Fruit fly (Drosophila melanogaster) whole organism, embryonic: ENCODE data around the gene CG6067.
A peak's percentile ranks its signal among the peaks of the same experiment; 100 is the strongest.

ENCODE experiments used
- B-H2 ChIP-seq: fragments of 200-800 bp; sonication (Bioruptor generic); optimal IDR thresholded peaks from 2 replicates; lab custom pipeline; 2018; ENCODE audit warnings: missing biosample characterization, mild to moderate bottlenecking, missing genetic modification characterization
- Bteb2 ChIP-seq: fragments of 200-800 bp; sonication (Bioruptor generic); optimal IDR thresholded peaks from 2 replicates; lab custom pipeline; 2016; ENCODE audit warnings: missing biosample characterization, missing genetic modification characterization
- CG12219 ChIP-seq: fragments of 200-800 bp; sonication (Bioruptor generic); optimal IDR thresholded peaks from 3 replicates; lab custom pipeline; 2018; ENCODE audit warnings: missing biosample characterization, mild to moderate bottlenecking, missing genetic modification characterization
- CG13296 ChIP-seq: fragments of 200-800 bp; sonication (Bioruptor generic); optimal IDR thresholded peaks from 3 replicates; lab custom pipeline; 2018; ENCODE audit warnings: missing biosample characterization, mild to moderate bottlenecking, missing genetic modification characterization
- CG18262 ChIP-seq: fragments of 200-800 bp; optimal IDR thresholded peaks from 3 replicates; lab custom pipeline; 2019; ENCODE audit warnings: missing biosample characterization, mild to moderate bottlenecking, missing genetic modification characterization, moderate library complexity
- CG2120 ChIP-seq: fragments of 200-800 bp; sonication (Bioruptor generic); optimal IDR thresholded peaks from 3 replicates; lab custom pipeline; 2016; ENCODE audit warnings: missing biosample characterization, missing genetic modification characterization
- CG30020 ChIP-seq: fragments of 200-800 bp; optimal IDR thresholded peaks from 2 replicates; lab custom pipeline; 2019; ENCODE audit warnings: missing biosample characterization, mild to moderate bottlenecking, missing genetic modification characterization, moderate library complexity
- CG3065 ChIP-seq: fragments of 200-800 bp; sonication (Bioruptor generic); optimal IDR thresholded peaks from 2 replicates; lab custom pipeline; 2016; ENCODE audit warnings: missing biosample characterization, missing genetic modification characterization
- CG32532 ChIP-seq: fragments of 200-800 bp; sonication (Bioruptor generic); IDR thresholded peaks from 2 replicates; pipeline ENCODE4 v1.3.6; 2022; ENCODE audit warnings: missing biosample characterization, missing genetic modification characterization
- CG33557 ChIP-seq: fragments of 200-800 bp; sonication (Bioruptor generic); optimal IDR thresholded peaks from 2 replicates; lab custom pipeline; 2019; ENCODE audit warnings: missing biosample characterization, mild to moderate bottlenecking, missing genetic modification characterization, moderate library complexity
- CG3847 ChIP-seq: fragments of 200-800 bp; sonication (Bioruptor generic); IDR thresholded peaks from 2 replicates; pipeline ENCODE4 v1.3.6; 2022; ENCODE audit warnings: missing biosample characterization, missing genetic modification characterization
- CG4617 ChIP-seq: fragments of 200-800 bp; sonication (Bioruptor generic); optimal IDR thresholded peaks from 3 replicates; lab custom pipeline; 2016; ENCODE audit warnings: missing biosample characterization, missing genetic modification characterization, borderline replicate concordance
- CG6175 ChIP-seq: fragments of 200-800 bp; sonication (Bioruptor generic); IDR thresholded peaks from 3 replicates; pipeline ENCODE4 v1.3.6; 2022; ENCODE audit warnings: missing biosample characterization, missing genetic modification characterization
- CG6272 ChIP-seq: fragments of 200-800 bp; sonication (Bioruptor generic); IDR thresholded peaks from 2 replicates; pipeline ENCODE4 v1.3.6; 2022; ENCODE audit warnings: missing biosample characterization, missing genetic modification characterization
- CG6654 ChIP-seq: fragments of 200-800 bp; sonication (Bioruptor generic); optimal IDR thresholded peaks from 2 replicates; lab custom pipeline; 2017; ENCODE audit warnings: missing biosample characterization, mild to moderate bottlenecking, missing genetic modification characterization
- CG7357 ChIP-seq: fragments of 200-800 bp; sonication (Bioruptor generic); IDR thresholded peaks from 3 replicates; pipeline ENCODE4 v1.3.6; 2022; ENCODE audit warnings: missing biosample characterization, missing genetic modification characterization
- CG9609 ChIP-seq: fragments of 200-800 bp; sonication (Bioruptor generic); optimal IDR thresholded peaks from 3 replicates; lab custom pipeline; 2016; ENCODE audit warnings: missing biosample characterization, missing genetic modification characterization
- CTCF ChIP-seq: fragments of 200-800 bp; sonication (Bioruptor generic); optimal IDR thresholded peaks from 2 replicates; lab custom pipeline; 2017; ENCODE audit warnings: missing biosample characterization, mild to moderate bottlenecking, missing genetic modification characterization, moderate library complexity
- Dad ChIP-seq: fragments of 200-800 bp; sonication (Bioruptor generic); optimal IDR thresholded peaks from 3 replicates; lab custom pipeline; 2016; ENCODE audit warnings: missing biosample characterization, missing genetic modification characterization
- Dek ChIP-seq: fragments of 200-800 bp; sonication (Bioruptor generic); optimal IDR thresholded peaks from 3 replicates; lab custom pipeline; 2019; ENCODE audit warnings: missing biosample characterization, mild to moderate bottlenecking, missing genetic modification characterization, moderate library complexity
- Dll ChIP-seq: fragments of 200-800 bp; sonication (Bioruptor generic); IDR thresholded peaks from 4 replicates; pipeline ENCODE4 v1.3.6; 2022; ENCODE audit warnings: missing biosample characterization, missing genetic modification characterization; ENCODE audit not compliant: partially characterized antibody
- Doc3 ChIP-seq: fragments of 200-800 bp; sonication (Bioruptor generic); IDR thresholded peaks from 3 replicates; pipeline ENCODE4 v1.3.6; 2022; ENCODE audit warnings: missing biosample characterization, missing genetic modification characterization; ENCODE audit not compliant: partially characterized antibody
- H2.0 ChIP-seq: fragments of 200-800 bp; sonication (Bioruptor generic); IDR thresholded peaks from 2 replicates; pipeline ENCODE4 v1.3.6; 2022; ENCODE audit warnings: missing biosample characterization, missing genetic modification characterization
- HLH3B ChIP-seq: fragments of 200-800 bp; sonication (Bioruptor generic); IDR thresholded peaks from 2 replicates; pipeline ENCODE4 v1.3.6; 2022; ENCODE audit warnings: missing biosample characterization, missing genetic modification characterization
- MTF-1 ChIP-seq: fragments of 200-800 bp; sonication (Bioruptor generic); optimal IDR thresholded peaks from 2 replicates; lab custom pipeline; 2018; ENCODE audit warnings: missing biosample characterization, mild to moderate bottlenecking, missing genetic modification characterization, borderline replicate concordance
- Rfx ChIP-seq: fragments of 200-800 bp; sonication (Bioruptor generic); IDR thresholded peaks from 2 replicates; pipeline ENCODE4 v1.3.6; 2022; ENCODE audit warnings: missing biosample characterization, missing genetic modification characterization
- ab ChIP-seq: fragments of 200-800 bp; sonication (Bioruptor generic); optimal IDR thresholded peaks from 2 replicates; lab custom pipeline; 2016; ENCODE audit warnings: missing biosample characterization, missing genetic modification characterization
- aop ChIP-seq: fragments of 200-800 bp; sonication (Bioruptor generic); IDR thresholded peaks from 2 replicates; pipeline ENCODE4 v1.3.6; 2022; ENCODE audit warnings: missing biosample characterization, missing genetic modification characterization
- bigmax ChIP-seq: fragments of 200-800 bp; sonication (Bioruptor generic); optimal IDR thresholded peaks from 2 replicates; lab custom pipeline; 2018; ENCODE audit warnings: missing biosample characterization, mild to moderate bottlenecking, missing genetic modification characterization
- cg ChIP-seq: fragments of 200-800 bp; sonication (Bioruptor generic); optimal IDR thresholded peaks from 3 replicates; lab custom pipeline; 2019; ENCODE audit warnings: missing biosample characterization, mild to moderate bottlenecking, missing genetic modification characterization, moderate library complexity
- dmrt99B ChIP-seq: fragments of 200-800 bp; sonication (Bioruptor generic); optimal IDR thresholded peaks from 2 replicates; lab custom pipeline; 2018; ENCODE audit warnings: missing biosample characterization, mild to moderate bottlenecking, missing genetic modification characterization, moderate library complexity
- ems ChIP-seq: fragments of 200-800 bp; sonication (Bioruptor generic); optimal IDR thresholded peaks from 3 replicates; lab custom pipeline; 2016; ENCODE audit warnings: missing biosample characterization, missing genetic modification characterization
- eve ChIP-seq, 2 experiments: fragments of >200 bp; optimal IDR thresholded peaks; 2 replicates each; lab custom pipeline; 2017; ENCODE audit warnings: missing biosample characterization in 2 of 2, missing genetic modification characterization in 2 of 2
- hb ChIP-seq: fragments of 200-800 bp; sonication (Bioruptor generic); IDR thresholded peaks from 3 replicates; pipeline ENCODE4 v1.3.6; 2022; ENCODE audit warnings: missing biosample characterization, missing genetic modification characterization; ENCODE audit not compliant: partially characterized antibody
- mam ChIP-seq: fragments of 200-800 bp; sonication (Bioruptor generic); optimal IDR thresholded peaks from 3 replicates; lab custom pipeline; 2016; ENCODE audit warnings: missing biosample characterization, missing genetic modification characterization
- nerfin-1 ChIP-seq: fragments of 200-800 bp; sonication (Bioruptor generic); optimal IDR thresholded peaks from 3 replicates; lab custom pipeline; 2019; ENCODE audit warnings: missing biosample characterization, mild to moderate bottlenecking, missing genetic modification characterization, moderate library complexity
- p53 ChIP-seq: fragments of 200-800 bp; sonication (Bioruptor generic); optimal IDR thresholded peaks from 2 replicates; lab custom pipeline; 2016; ENCODE audit warnings: missing biosample characterization, missing genetic modification characterization
- pnt ChIP-seq: fragments of 200-800 bp; sonication (Bioruptor generic); optimal IDR thresholded peaks from 3 replicates; lab custom pipeline; 2016; ENCODE audit warnings: missing biosample characterization, missing genetic modification characterization
- psq ChIP-seq: fragments of 200-800 bp; sonication (Bioruptor generic); optimal IDR thresholded peaks from 2 replicates; lab custom pipeline; 2017; ENCODE audit warnings: missing biosample characterization, missing genetic modification characterization
- scrt ChIP-seq: fragments of 200-800 bp; sonication (Bioruptor generic); optimal IDR thresholded peaks from 2 replicates; lab custom pipeline; 2018; ENCODE audit warnings: missing biosample characterization, mild to moderate bottlenecking, missing genetic modification characterization, moderate library complexity
- sim ChIP-seq: fragments of 200-800 bp; sonication (Bioruptor generic); IDR thresholded peaks from 2 replicates; pipeline ENCODE4 v1.3.6; 2022; ENCODE audit warnings: missing biosample characterization, missing genetic modification characterization
- slbo ChIP-seq: fragments of 200-800 bp; sonication (Bioruptor generic); IDR thresholded peaks from 2 replicates; pipeline ENCODE4 v1.3.6; 2022; ENCODE audit warnings: missing biosample characterization, missing genetic modification characterization
- tap ChIP-seq: fragments of 200-800 bp; optimal IDR thresholded peaks from 3 replicates; lab custom pipeline; 2019; ENCODE audit warnings: missing biosample characterization, mild to moderate bottlenecking, missing genetic modification characterization, moderate library complexity
- tna ChIP-seq: fragments of 200-800 bp; sonication (Bioruptor generic); IDR thresholded peaks from 2 replicates; pipeline ENCODE4 v1.3.6; 2022; ENCODE audit warnings: missing biosample characterization, missing genetic modification characterization; ENCODE audit not compliant: partially characterized antibody
- trem ChIP-seq: fragments of 200-800 bp; optimal IDR thresholded peaks from 3 replicates; lab custom pipeline; 2019; ENCODE audit warnings: missing biosample characterization, mild to moderate bottlenecking, missing genetic modification characterization, moderate library complexity
- usp ChIP-seq: fragments of >200 bp; optimal IDR thresholded peaks from 2 replicates; lab custom pipeline; 2017; ENCODE audit warnings: missing biosample characterization, missing genetic modification characterization
- vnd ChIP-seq: fragments of 200-800 bp; sonication (Bioruptor generic); IDR thresholded peaks from 3 replicates; pipeline ENCODE4 v1.3.6; 2022; ENCODE audit warnings: missing biosample characterization, missing genetic modification characterization; ENCODE audit not compliant: partially characterized antibody
- wdn ChIP-seq: fragments of 200-800 bp; sonication (Bioruptor generic); IDR thresholded peaks from 2 replicates; pipeline ENCODE4 v1.3.6; 2022; ENCODE audit warnings: missing biosample characterization, missing genetic modification characterization
- wek ChIP-seq: fragments of 200-800 bp; sonication (Bioruptor generic); optimal IDR thresholded peaks from 3 replicates; lab custom pipeline; 2018; ENCODE audit warnings: missing biosample characterization, mild to moderate bottlenecking, missing genetic modification characterization, moderate library complexity
- zen2 ChIP-seq: fragments of 200-800 bp; sonication (Bioruptor generic); IDR thresholded peaks from 3 replicates; pipeline ENCODE4 v1.3.6; 2022; ENCODE audit warnings: missing biosample characterization, missing genetic modification characterization; ENCODE audit not compliant: partially characterized antibody

The CG6067 gene

dm6 chrX:5918499-5919126 lies 36.8 kb upstream of the CG6067 start (continued):
- TF ChIP-seq scrt (GFP tag; lab: Kevin White, UChicago) (peak; percentile 97), pnt (GFP tag; lab: Kevin White, UChicago) (peak; percentile 99), CG6272 (peak; percentile 98), tap (tag; lab: Kevin White, UChicago) (peak; percentile 97), slbo (GFP tag; lab: Robert Waterston, UW) (peak; percentile 100), CG2120 (GFP tag; lab: Kevin White, UChicago) (peak; percentile 100), MTF-1 (peak; percentile 96), CG9609 (GFP tag; lab: Kevin White, UChicago) (peak; percentile 99), CG33557 (GFP tag; lab: Kevin White, UChicago) (peak; percentile 93), eve (GFP tag; optimal IDR thresholded peaks at IDR 0.05; lab: Kevin White, UChicago) (peak in 1 of 2 experiments; percentile 95), ab (GFP tag; lab: Kevin White, UChicago) (peak; percentile 99), H2.0 (peak; percentile 99), CG32532 (GFP tag; lab: Robert Waterston, UW) (peak; percentile 100), trem (tag; lab: Kevin White, UChicago) (peak; percentile 90), CG3065 (peak; percentile 96), B-H2 (GFP tag; lab: Kevin White, UChicago) (peak; percentile 98), p53 (GFP tag; lab: Kevin White, UChicago) (peak; percentile 96), usp (GFP tag; lab: Kevin White, UChicago) (no peak), mam (peak; percentile 100), CG3847 (GFP tag; lab: Robert Waterston, UW) (peak; percentile 99), sim (GFP tag; lab: Robert Waterston, UW) (peak; percentile 95), wdn (GFP tag; lab: Robert Waterston, UW) (peak; percentile 99), cg (GFP tag; lab: Kevin White, UChicago) (peak; percentile 94), CG18262 (peak; percentile 97), zen2 (GFP tag; lab: Robert Waterston, UW) (no peak), HLH3B (GFP tag; lab: Robert Waterston, UW) (peak; percentile 100), Doc3 (GFP tag; lab: Robert Waterston, UW) (no peak), dmrt99B (tag; lab: Kevin White, UChicago) (peak; percentile 99), Rfx (GFP tag; lab: Robert Waterston, UW) (peak; percentile 100), CG13296 (peak; percentile 99), CG30020 (tag; lab: Kevin White, UChicago) (peak; percentile 82), Dek (peak; percentile 99), ems (peak; percentile 98), vnd (peak; percentile 83), Bteb2 (GFP tag; lab: Kevin White, UChicago) (peak; percentile 98), CG6175 (GFP tag; lab: Robert Waterston, UW) (peak; percentile 99), tna (peak; percentile 83), Dad (peak; percentile 99), Dll (GFP tag; lab: Robert Waterston, UW) (0 out of 4 replicates have a peak, but pooled peaks have one; percentile 50), hb (GFP tag; lab: Robert Waterston, UW) (peak; percentile 72; the same call in 2 of the 3 replicates), CG4617 (GFP tag; lab: Kevin White, UChicago) (peak; percentile 99), aop (peak; percentile 96), CG6654 (GFP tag; lab: Kevin White, UChicago) (peak; percentile 93), nerfin-1 (peak; percentile 96), wek (GFP tag; lab: Kevin White, UChicago) (peak; percentile 93), CTCF (peak; percentile 71), psq (GFP tag; lab: Kevin White, UChicago) (peak; percentile 97), bigmax (GFP tag; lab: Kevin White, UChicago) (peak; percentile 78), CG7357 (GFP tag; lab: Robert Waterston, UW) (peak; percentile 98), CG12219 (peak; percentile 98)
